Fruit fly (Drosophila melanogaster): ENCODE data around the gene CG7329.

Gene CG7329

dm6 chr2L:10638371-10638770, at the start of gene CG7329:
Gene CG7329, minus strand, starts transcription at chr2L:10638471.
- TF ChIP-seq CG14711 (tag; optimal IDR thresholded peaks at IDR 0.05) = no peak
- TF ChIP-seq CG5204 (GFP tag; optimal IDR thresholded peaks at IDR 0.05) = no peak
- no peak for TF ChIP-seq Crg-1 (GFP tag; optimal IDR thresholded peaks at IDR 0.05)
- TF ChIP-seq CG11617 (GFP tag; optimal IDR thresholded peaks at IDR 0.05) = no peak
- no peak for TF ChIP-seq cic (GFP tag; optimal IDR thresholded peaks at IDR 0.05)

- TF ChIP-seq pad (GFP tag; optimal IDR thresholded peaks at IDR 0.05) (no peak), Mnt (GFP tag; optimal IDR thresholded peaks at IDR 0.05) (no peak), kay (GFP tag; ENCODE audit: borderline replicate concordance) (no peak), Crg-1 (GFP tag; optimal IDR thresholded peaks at IDR 0.05) (no peak), CG7101 (tag; optimal IDR thresholded peaks at IDR 0.05) (no peak), Hr96 (GFP tag; optimal IDR thresholded peaks at IDR 0.05) (no peak), Clk (GFP tag; optimal IDR thresholded peaks at IDR 0.05) (no peak)
These were observed 49.5 kb upstream of the CG7329 start for dm6 chr2L:10687794-10688185.

dm6 chr2L:10687009-10687793, 48.9 kb upstream of the CG7329 start, which contains the start of gene CG7296:
Gene CG7296, minus strand, starts transcription at chr2L:10687066.
- TF ChIP-seq tj (GFP tag; optimal IDR thresholded peaks at IDR 0.05) (no peak), cnc (optimal IDR thresholded peaks at IDR 0.05) (no peak), Hr96 (GFP tag; optimal IDR thresholded peaks at IDR 0.05) (no peak), toe (GFP tag; optimal IDR thresholded peaks at IDR 0.05) (no peak), CG33017 (tag; optimal IDR thresholded peaks at IDR 0.05) (no peak)

- TF ChIP-seq ovo (GFP tag; optimal IDR thresholded peaks at IDR 0.05) (no peak), CG1620 (GFP tag; optimal IDR thresholded peaks at IDR 0.05) (no peak), tj (GFP tag; optimal IDR thresholded peaks at IDR 0.05) (no peak), CG12768 (GFP tag; optimal IDR thresholded peaks at IDR 0.05) (no peak), bab1 (GFP tag; optimal IDR thresholded peaks at IDR 0.05) (no peak), cic (GFP tag; optimal IDR thresholded peaks at IDR 0.05) (no peak), CG33017 (tag; optimal IDR thresholded peaks at IDR 0.05) (no peak), toe (GFP tag; optimal IDR thresholded peaks at IDR 0.05) (no peak), cnc (optimal IDR thresholded peaks at IDR 0.05) (no peak), CG14711 (tag; optimal IDR thresholded peaks at IDR 0.05) (no peak), Clk (GFP tag; optimal IDR thresholded peaks at IDR 0.05) (no peak), Mnt (GFP tag; optimal IDR thresholded peaks at IDR 0.05) (no peak), Hr96 (GFP tag; optimal IDR thresholded peaks at IDR 0.05) (no peak), CG7045 (GFP tag; optimal IDR thresholded peaks at IDR 0.05) (no peak), CG11617 (GFP tag; optimal IDR thresholded peaks at IDR 0.05) (no peak)
These were observed 47.4 kb upstream of the CG7329 start for dm6 chr2L:10685666-10686065.

dm6 chr2L:10684309-10684708, 46.0 kb upstream of the CG7329 start, which contains the start of gene CG7299:
Gene CG7299, minus strand, starts transcription at chr2L:10684409.
- TF ChIP-seq cnc (optimal IDR thresholded peaks at IDR 0.05) = no peak

dm6 chr2L:10682912-10683311, 44.6 kb upstream of the CG7329 start:
- TF ChIP-seq Clk (GFP tag; optimal IDR thresholded peaks at IDR 0.05) = no peak

- TF ChIP-seq Mnt (GFP tag; optimal IDR thresholded peaks at IDR 0.05) (no peak), pad (GFP tag; optimal IDR thresholded peaks at IDR 0.05) (no peak), CG33017 (tag; optimal IDR thresholded peaks at IDR 0.05) (no peak), CG14711 (tag; optimal IDR thresholded peaks at IDR 0.05) (no peak), Hr96 (GFP tag; optimal IDR thresholded peaks at IDR 0.05) (no peak), Crg-1 (GFP tag; optimal IDR thresholded peaks at IDR 0.05) (no peak), CG12768 (GFP tag; optimal IDR thresholded peaks at IDR 0.05) (no peak), cic (GFP tag; optimal IDR thresholded peaks at IDR 0.05) (no peak), toe (GFP tag; optimal IDR thresholded peaks at IDR 0.05) (no peak), ovo (GFP tag; optimal IDR thresholded peaks at IDR 0.05) (no peak)
These were observed 43.9 kb upstream of the CG7329 start for dm6 chr2L:10682197-10682596.

dm6 chr2L:10681602-10682001, 43.3 kb upstream of the CG7329 start, which contains the start of gene CG17107:
Gene CG17107, plus strand, starts transcription at chr2L:10681902.
- no peak for TF ChIP-seq CG7045 (GFP tag; optimal IDR thresholded peaks at IDR 0.05)
- TF ChIP-seq Clk (GFP tag; optimal IDR thresholded peaks at IDR 0.05) = no peak
- no peak for TF ChIP-seq CG12768 (GFP tag; optimal IDR thresholded peaks at IDR 0.05)
- no peak for TF ChIP-seq toe (GFP tag; optimal IDR thresholded peaks at IDR 0.05)
- no peak for TF ChIP-seq pad (GFP tag; optimal IDR thresholded peaks at IDR 0.05)
- no peak for TF ChIP-seq Crg-1 (GFP tag; optimal IDR thresholded peaks at IDR 0.05)
- TF ChIP-seq tj (GFP tag; optimal IDR thresholded peaks at IDR 0.05) = no peak
- no peak for TF ChIP-seq cic (GFP tag; optimal IDR thresholded peaks at IDR 0.05)
- TF ChIP-seq ovo (GFP tag; optimal IDR thresholded peaks at IDR 0.05) = no peak

Data from whole organism, adult.